Fruit fly (Drosophila melanogaster) whole organism, wandering third instar larva: Measurements from ENCODE around the gene Tengl1.

ENCODE experiments used
- CG32264 ChIP-seq: fragments of 200-800 bp; sonication (Bioruptor generic); optimal IDR thresholded peaks from 2 replicates; lab custom pipeline; 2016; ENCODE audit warnings: missing biosample characterization, missing genetic modification characterization
- CG9705 ChIP-seq: fragments of 200-800 bp; sonication (Bioruptor generic); optimal IDR thresholded peaks from 2 replicates; lab custom pipeline; 2018; ENCODE audit warnings: missing biosample characterization, mild to moderate bottlenecking, missing genetic modification characterization
- Dfd ChIP-seq: fragments of >200 bp; optimal IDR thresholded peaks from 2 replicates; lab custom pipeline; 2017; ENCODE audit warnings: missing biosample characterization, missing genetic modification characterization
- Dif ChIP-seq: fragments of 200-275, 200-300 bp; sonication (Bioruptor generic); optimal IDR thresholded peaks from 2 replicates; lab custom pipeline; 2018; ENCODE audit warnings: missing biosample characterization, missing genetic modification characterization; ENCODE audit not compliant: partially characterized antibody
- GATAd ChIP-seq: sonication (Bioruptor generic); optimal IDR thresholded peaks from 2 replicates; lab custom pipeline; 2016; ENCODE audit warnings: missing biosample characterization, missing genetic modification characterization
- HLH106 ChIP-seq: fragments of 200-800 bp; optimal IDR thresholded peaks from 3 replicates; lab custom pipeline; 2019; ENCODE audit warnings: missing biosample characterization, mild to moderate bottlenecking, missing genetic modification characterization, moderate library complexity
- Hnf4 ChIP-seq: fragments of 200-800 bp; sonication (Bioruptor generic); optimal IDR thresholded peaks from 2 replicates; lab custom pipeline; 2016; ENCODE audit warnings: missing biosample characterization, mild to moderate bottlenecking, missing genetic modification characterization
- Hr83 ChIP-seq: fragments of 200-300 bp; sonication (Bioruptor generic); optimal IDR thresholded peaks from 2 replicates; lab custom pipeline; 2016; ENCODE audit warnings: missing biosample characterization, mild to moderate bottlenecking, missing genetic modification characterization, moderate library complexity; ENCODE audit not compliant: poor library complexity, severe bottlenecking
- Jra ChIP-seq: sonication (Bioruptor generic); optimal IDR thresholded peaks from 2 replicates; lab custom pipeline; 2016; ENCODE audit warnings: missing biosample characterization, missing genetic modification characterization
- Mio ChIP-seq: sonication (Bioruptor generic); optimal IDR thresholded peaks from 2 replicates; lab custom pipeline; 2016; ENCODE audit warnings: missing biosample characterization, missing genetic modification characterization
- Myc ChIP-seq: fragments of >200 bp; optimal IDR thresholded peaks from 2 replicates; lab custom pipeline; 2017
- OdsH ChIP-seq: fragments of 200-800 bp; sonication (Bioruptor generic); optimal IDR thresholded peaks from 2 replicates; lab custom pipeline; 2016; ENCODE audit warnings: missing biosample characterization, mild to moderate bottlenecking, missing genetic modification characterization
- Rel ChIP-seq, 2 experiments: fragments of 200-800 bp; sonication (Bioruptor generic) in 1 of 2; optimal IDR thresholded peaks; 2 replicates in 1 of 2; 3 replicates in 1 of 2; lab custom pipeline; 2016 to 2019; ENCODE audit warnings: mild to moderate bottlenecking in 2 of 2, missing biosample characterization in 2 of 2, missing genetic modification characterization in 2 of 2, moderate library complexity in 1 of 2
- Sp1 ChIP-seq: fragments of 200-800 bp; sonication (Bioruptor generic); optimal IDR thresholded peaks from 3 replicates; lab custom pipeline; 2019; ENCODE audit warnings: missing biosample characterization, mild to moderate bottlenecking, missing genetic modification characterization, moderate library complexity
- Vsx2 ChIP-seq: fragments of 200-300, 225-300 bp; sonication (Bioruptor generic); optimal IDR thresholded peaks from 2 replicates; lab custom pipeline; 2018; ENCODE audit warnings: missing biosample characterization, missing genetic modification characterization; ENCODE audit not compliant: partially characterized antibody
- br ChIP-seq: fragments of 200-800 bp; sonication (Bioruptor generic); optimal IDR thresholded peaks from 2 replicates; lab custom pipeline; 2016; ENCODE audit warnings: missing biosample characterization, missing genetic modification characterization
- dl ChIP-seq, 2 experiments: fragments of 175-275, 200-275 bp in 1 of 2; fragments of 200-275 bp in 1 of 2; sonication (Bioruptor generic); optimal IDR thresholded peaks; lab custom pipeline; 2018; ENCODE audit warnings: mild to moderate bottlenecking in 2 of 2, missing biosample characterization in 2 of 2, missing genetic modification characterization in 2 of 2, moderate library complexity in 2 of 2; ENCODE audit not compliant: partially characterized antibody in 2 of 2, insufficient read depth in 1 of 2
- dsf ChIP-seq: sonication (Bioruptor generic); optimal IDR thresholded peaks from 2 replicates; lab custom pipeline; 2016; ENCODE audit warnings: missing biosample characterization, missing genetic modification characterization, borderline replicate concordance
- ey ChIP-seq: fragments of 200-800 bp; sonication (Bioruptor generic); optimal IDR thresholded peaks from 2 replicates; lab custom pipeline; 2016; ENCODE audit warnings: missing biosample characterization, missing genetic modification characterization
- foxo ChIP-seq, 2 experiments: fragments of 200-800 bp; sonication (Bioruptor generic); optimal IDR thresholded peaks; 2 replicates in 1 of 2; 3 replicates in 1 of 2; lab custom pipeline; 2016 to 2017; ENCODE audit warnings: missing biosample characterization in 2 of 2, missing genetic modification characterization in 2 of 2
- h ChIP-seq: fragments of 200-800 bp; sonication (Bioruptor generic); optimal IDR thresholded peaks from 3 replicates; lab custom pipeline; 2016; ENCODE audit warnings: missing biosample characterization, mild to moderate bottlenecking, missing genetic modification characterization
- lola ChIP-seq: fragments of >200 bp; optimal IDR thresholded peaks from 2 replicates; lab custom pipeline; 2017; ENCODE audit warnings: missing biosample characterization, missing genetic modification characterization
- pan ChIP-seq: fragments of >200 bp; optimal IDR thresholded peaks from 2 replicates; lab custom pipeline; 2017
- psq ChIP-seq: fragments of 200-800 bp; sonication (Bioruptor generic); optimal IDR thresholded peaks from 3 replicates; lab custom pipeline; 2017; ENCODE audit warnings: missing biosample characterization, mild to moderate bottlenecking, missing genetic modification characterization, moderate library complexity
- rgr ChIP-seq: fragments of 200-800 bp; sonication (Bioruptor generic); optimal IDR thresholded peaks from 3 replicates; lab custom pipeline; 2016; ENCODE audit warnings: missing biosample characterization, mild to moderate bottlenecking, missing genetic modification characterization
- sage ChIP-seq: fragments of 200-800 bp; sonication (Bioruptor generic); optimal IDR thresholded peaks from 2 replicates; lab custom pipeline; 2016; ENCODE audit warnings: missing biosample characterization, mild to moderate bottlenecking, missing genetic modification characterization
- sv ChIP-seq: fragments of 200-800 bp; sonication (Bioruptor generic); optimal IDR thresholded peaks from 3 replicates; lab custom pipeline; 2016; ENCODE audit warnings: missing biosample characterization, missing genetic modification characterization
- tai ChIP-seq: sonication (Bioruptor generic); optimal IDR thresholded peaks from 2 replicates; lab custom pipeline; 2016; ENCODE audit warnings: missing biosample characterization, missing genetic modification characterization
- usp ChIP-seq: fragments of >200 bp; optimal IDR thresholded peaks from 2 replicates; lab custom pipeline; 2017; ENCODE audit warnings: missing biosample characterization, missing genetic modification characterization
- woc ChIP-seq: sonication (Bioruptor generic); optimal IDR thresholded peaks from 2 replicates; lab custom pipeline; 2016; ENCODE audit warnings: missing biosample characterization, mild to moderate bottlenecking, missing genetic modification characterization

The Tengl1 gene

DNA sequence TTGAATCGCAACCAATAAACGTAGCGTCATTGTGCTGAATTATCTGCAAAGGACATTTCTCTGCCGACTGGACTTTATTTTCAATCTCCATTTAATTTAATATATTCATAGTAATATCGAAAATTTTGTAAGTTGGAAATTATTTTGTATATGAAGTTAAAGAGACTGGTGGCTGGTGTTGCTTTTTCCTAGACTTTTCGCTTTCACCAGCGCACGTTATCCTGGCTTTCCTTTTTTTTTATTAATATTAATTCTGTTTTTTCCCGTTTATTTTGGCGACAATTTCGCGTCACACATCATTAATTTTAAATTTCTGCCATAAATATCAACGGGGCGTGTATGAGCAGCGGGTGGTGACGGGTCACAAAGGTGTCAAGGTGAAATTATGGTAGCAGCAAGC lies 24.8 kb upstream of the Tengl1 start, which contains the start of gene CG34049:
Gene CG34049 (minus strand): TSS at position 101 of the 400 bp plus-strand sequence.
- no peak for TF ChIP-seq CG32264 (GFP tag; lab: Kevin White, UChicago)
- no peak for TF ChIP-seq rgr (GFP tag; lab: Kevin White, UChicago)
- TF ChIP-seq usp (GFP tag; lab: Kevin White, UChicago) = no peak
- TF ChIP-seq Hr83 (GFP tag; lab: Kevin White, UChicago) = no peak
- no peak for TF ChIP-seq lola (GFP tag; lab: Kevin White, UChicago)
- no peak for TF ChIP-seq pan (lab: Kevin White, UChicago)
- no peak for TF ChIP-seq CG9705 (GFP tag; lab: Kevin White, UChicago)
- no peak for TF ChIP-seq HLH106 (tag; lab: Kevin White, UChicago)
- no peak for TF ChIP-seq h (GFP tag; lab: Kevin White, UChicago)
- TF ChIP-seq ey (GFP tag; lab: Kevin White, UChicago) = no peak

DNA sequence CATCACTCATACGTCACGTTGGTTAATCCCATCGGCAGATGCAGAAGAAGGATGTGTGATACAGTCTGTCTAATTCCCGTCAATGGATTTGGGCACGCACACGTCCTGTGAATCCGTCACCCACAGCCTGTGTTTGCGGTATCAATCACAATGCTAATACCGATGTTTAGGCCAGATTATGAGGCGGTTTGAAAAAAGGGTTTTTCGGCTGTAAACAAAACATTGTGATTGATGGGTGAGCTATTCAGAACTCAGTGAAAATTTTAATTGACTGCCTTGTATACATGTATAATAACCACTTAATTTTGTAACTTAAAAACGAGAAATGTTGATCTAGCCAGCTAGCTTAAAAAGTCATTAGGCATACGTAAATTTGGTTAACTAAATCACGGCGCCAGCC lies 22.7 kb upstream of the Tengl1 start, which contains the start of gene CG4270:
Gene CG4270 (plus strand): TSS at position 301 of the 400 bp plus-strand sequence.
- TF ChIP-seq lola (GFP tag; lab: Kevin White, UChicago) (no peak), Myc (lab: Kevin White, UChicago) (no peak), foxo (GFP tag; optimal IDR thresholded peaks at IDR 0.05; lab: Kevin White, UChicago) (no peak), Dfd (GFP tag; lab: Kevin White, UChicago) (no peak), sage (GFP tag; lab: Kevin White, UChicago) (no peak), dl (GFP tag; optimal IDR thresholded peaks at IDR 0.05; lab: Kevin White, UChicago; ENCODE audit: insufficient read depth in 1 of 2, partially characterized antibody in 2 of 2) (no peak), woc (GFP tag; lab: Kevin White, UChicago) (no peak), rgr (GFP tag; lab: Kevin White, UChicago) (no peak), Vsx2 (GFP tag; lab: Kevin White, UChicago) (no peak), Jra (GFP tag; lab: Kevin White, UChicago) (no peak)

DNA sequence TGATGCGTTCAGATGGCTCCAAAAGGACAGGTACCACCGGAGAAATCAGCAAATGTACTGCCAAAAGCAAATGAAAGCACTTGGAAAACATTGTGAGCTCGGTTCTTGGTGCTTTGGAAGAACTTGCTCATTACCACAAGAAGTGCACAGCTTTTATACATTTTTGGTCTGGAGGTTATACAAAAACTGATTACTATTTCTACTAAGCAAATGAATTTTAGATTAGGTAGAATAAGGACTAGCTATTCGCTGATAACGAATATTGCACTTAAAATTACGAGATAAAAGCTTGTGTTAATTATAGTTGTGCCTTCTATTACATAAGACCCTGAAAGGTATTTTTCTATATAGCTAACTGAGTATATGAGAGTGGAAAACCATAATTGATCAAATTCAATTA lies 14.6 kb upstream of the Tengl1 start, which contains the start of gene Send1:
Gene Send1 (minus strand): TSS at position 101 of the 400 bp plus-strand sequence.
- no peak for TF ChIP-seq Dif (GFP tag; lab: Kevin White, UChicago)
- TF ChIP-seq rgr (GFP tag; lab: Kevin White, UChicago) = no peak
- TF ChIP-seq Vsx2 (GFP tag; lab: Kevin White, UChicago) = no peak
- no peak for TF ChIP-seq Mio
- no peak for TF ChIP-seq tai (GFP tag; lab: Kevin White, UChicago)

DNA sequence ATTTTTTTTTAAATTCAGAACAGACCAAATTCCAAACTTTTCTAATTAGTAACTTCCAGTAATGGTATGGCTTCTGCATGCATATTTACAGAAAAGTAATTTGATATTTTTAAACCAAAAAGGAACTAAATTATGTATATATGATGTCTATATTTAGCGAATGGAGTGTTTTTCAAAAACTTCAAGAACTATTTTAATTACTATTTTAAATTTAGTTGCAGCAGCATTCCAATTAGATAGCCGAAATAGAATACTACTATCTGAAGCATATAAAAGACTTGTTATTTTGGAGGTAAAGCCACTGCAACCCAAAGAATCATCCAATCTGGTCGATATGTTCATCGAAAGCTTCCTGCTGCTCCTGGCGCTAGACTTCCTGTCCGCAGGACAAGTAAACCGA lies 12.4 kb upstream of the Tengl1 start, which contains the start of gene CG17234:
Gene CG17234 (plus strand): TSS at position 301 of the 400 bp plus-strand sequence.
- TF ChIP-seq sage (GFP tag; lab: Kevin White, UChicago) (no peak), Hnf4 (no peak), Sp1 (GFP tag; lab: Kevin White, UChicago) (no peak), sv (GFP tag; lab: Kevin White, UChicago) (no peak), dsf (GFP tag; lab: Kevin White, UChicago) (no peak), Hr83 (GFP tag; lab: Kevin White, UChicago) (no peak), pan (lab: Kevin White, UChicago) (no peak), OdsH (GFP tag; lab: Kevin White, UChicago) (no peak), Dif (GFP tag; lab: Kevin White, UChicago) (no peak), br (GFP tag; lab: Kevin White, UChicago) (no peak), woc (GFP tag; lab: Kevin White, UChicago) (no peak), HLH106 (tag; lab: Kevin White, UChicago) (no peak), dl (GFP tag; optimal IDR thresholded peaks at IDR 0.05; lab: Kevin White, UChicago; ENCODE audit: insufficient read depth in 1 of 2, partially characterized antibody in 2 of 2) (no peak), Rel (GFP tag; optimal IDR thresholded peaks at IDR 0.05; lab: Kevin White, UChicago) (no peak), Rel (tag; optimal IDR thresholded peaks at IDR 0.05; lab: Kevin White, UChicago) (no peak), GATAd (GFP tag; lab: Kevin White, UChicago) (no peak)

DNA sequence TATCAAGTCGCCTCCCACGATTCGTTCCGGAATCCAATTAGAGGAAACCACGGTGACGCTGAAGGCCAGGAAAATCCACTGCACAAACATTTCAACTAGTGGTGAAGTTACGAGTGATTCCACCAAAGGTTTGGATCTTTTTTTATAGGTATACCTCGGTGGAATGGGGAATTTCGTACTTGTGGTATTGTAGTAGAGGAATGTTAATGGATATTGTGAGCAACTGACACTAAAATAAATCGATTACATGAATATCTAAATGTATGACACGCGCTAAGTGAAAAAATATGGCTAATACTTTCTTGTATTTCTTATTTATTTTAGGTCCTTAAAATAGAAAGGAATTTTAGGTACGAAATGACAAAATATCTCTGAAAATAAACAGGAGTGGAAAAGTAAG lies 11.8 kb upstream of the Tengl1 start, which contains the start of gene CG17239:
Gene CG17239 (minus strand): TSS at position 101 of the 400 bp plus-strand sequence.
- TF ChIP-seq tai (GFP tag; lab: Kevin White, UChicago) (no peak), Hr83 (GFP tag; lab: Kevin White, UChicago) (no peak), Jra (GFP tag; lab: Kevin White, UChicago) (no peak), psq (GFP tag; lab: Kevin White, UChicago) (no peak), foxo (GFP tag; optimal IDR thresholded peaks at IDR 0.05; lab: Kevin White, UChicago) (no peak)
